Worm (Caenorhabditis elegans) whole organism, midembryonic: ENCODE measurements around the gene tag-191.

Experiments used
- T22C8.4 ChIP-seq: fragments of 200-800 bp; sonication (Bioruptor generic); IDR thresholded peaks from 2 replicates; pipeline ENCODE4 v1.3.6; 2022; ENCODE audit warnings: missing genetic modification characterization, missing compliant biosample characterization
- cog-1 ChIP-seq: sonication (generic microtip); optimal IDR thresholded peaks from 2 replicates; lab custom pipeline; 2016; ENCODE audit warnings: missing genetic modification characterization, missing compliant biosample characterization
- flt-1 ChIP-seq: fragments of 200-800 bp; sonication (Bioruptor generic); IDR thresholded peaks from 2 replicates; pipeline ENCODE4 v1.3.6; 2022; ENCODE audit warnings: missing genetic modification characterization, missing compliant biosample characterization
- klf-2 ChIP-seq: fragments of 200-800 bp; sonication (Bioruptor generic); conservative IDR thresholded peaks from 2 replicates; pipeline ENCODE4 v1.3.6; 2022; ENCODE audit warnings: missing genetic modification reagents, missing genetic modification characterization, missing compliant biosample characterization
- med-1 ChIP-seq: sonication (generic microtip); optimal IDR thresholded peaks from 2 replicates; lab custom pipeline; 2017; ENCODE audit warnings: missing genetic modification characterization, mild to moderate bottlenecking, missing compliant biosample characterization, antibody characterized with exemption, missing genetic modification reagents; ENCODE audit not compliant: insufficient read depth
- ref-1 ChIP-seq: fragments of 200-800 bp; sonication (Bioruptor generic); conservative IDR thresholded peaks from 2 replicates; pipeline ENCODE4 v1.3.6; 2022; ENCODE audit warnings: missing genetic modification reagents, missing genetic modification characterization, missing compliant biosample characterization
- tab-1 ChIP-seq: fragments of 200-800 bp; sonication (Bioruptor generic); IDR thresholded peaks from 2 replicates; pipeline ENCODE4 v1.3.6; 2022; ENCODE audit warnings: missing genetic modification characterization, missing compliant biosample characterization
- ztf-23 ChIP-seq: fragments of 200-800 bp; sonication (Bioruptor generic); IDR thresholded peaks from 2 replicates; pipeline ENCODE4 v1.3.6; 2022; ENCODE audit warnings: missing genetic modification reagents, missing genetic modification characterization, missing compliant biosample characterization
- ztf-29 ChIP-seq: fragments of 200-800 bp; sonication (Bioruptor generic); IDR thresholded peaks from 2 replicates; pipeline ENCODE4 v1.3.6; 2022; ENCODE audit warnings: missing genetic modification reagents, missing genetic modification characterization, missing compliant biosample characterization

The tag-191 gene

DNA sequence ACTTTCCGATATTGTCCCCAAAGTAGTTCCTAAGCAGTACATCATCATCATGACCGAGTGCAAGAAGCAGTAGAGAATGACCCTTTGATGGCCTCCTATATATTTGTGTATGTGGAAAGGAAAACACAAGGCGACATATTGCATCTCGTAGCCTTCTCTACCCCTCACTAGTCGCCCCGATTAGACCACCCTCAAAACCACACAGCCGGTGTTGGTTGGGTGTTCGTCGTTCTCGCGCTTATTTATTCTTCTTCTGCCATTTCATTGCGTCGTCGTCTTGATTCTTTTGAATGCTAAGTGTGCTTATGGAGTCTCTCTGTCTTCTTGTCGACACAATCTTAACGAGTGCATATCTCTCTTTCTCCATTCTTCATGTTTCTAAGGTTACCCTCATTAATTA lies 38.0 kb downstream of the tag-191 start:
- TF ChIP-seq med-1 (GFP tag; lab: Kevin White, UChicago) (no peak), ztf-29 (no peak), cog-1 (tag; lab: Kevin White, UChicago) (peak; percentile 34), ztf-23 (no peak), ref-1 (GFP tag; lab: Robert Waterston, UW) (no peak), flt-1 (GFP tag; lab: Robert Waterston, UW) (peak; percentile 61; the same call in 1 of the 2 replicates), T22C8.4 (GFP tag; lab: Robert Waterston, UW) (no peak)

DNA sequence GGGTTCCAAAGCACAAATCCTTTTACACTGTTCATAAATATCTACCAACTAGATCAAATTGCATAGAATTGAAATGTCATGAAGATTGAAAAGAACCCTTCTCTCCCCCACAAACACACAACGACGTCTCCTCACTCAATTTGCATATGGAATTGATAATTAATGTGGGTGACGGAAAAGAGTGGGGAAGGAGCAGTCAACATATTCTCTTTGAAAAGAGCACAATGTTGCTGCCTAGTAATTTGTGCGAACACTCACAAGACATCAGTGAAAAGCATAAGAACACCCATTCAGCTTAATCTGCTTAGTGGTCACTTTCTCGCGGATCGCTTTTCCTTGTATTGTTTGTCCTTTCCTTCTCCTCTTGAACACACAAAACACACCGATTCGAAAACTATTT lies 39.7 kb downstream of the tag-191 start:
- TF ChIP-seq ztf-23 (no peak), ref-1 (GFP tag; lab: Robert Waterston, UW) (no peak), tab-1 (GFP tag; lab: Robert Waterston, UW) (no peak), flt-1 (GFP tag; lab: Robert Waterston, UW) (no peak), med-1 (GFP tag; lab: Kevin White, UChicago) (no peak), ztf-29 (no peak), klf-2 (GFP tag; lab: Robert Waterston, UW) (no peak), cog-1 (tag; lab: Kevin White, UChicago) (no peak), T22C8.4 (GFP tag; lab: Robert Waterston, UW) (no peak)

DNA sequence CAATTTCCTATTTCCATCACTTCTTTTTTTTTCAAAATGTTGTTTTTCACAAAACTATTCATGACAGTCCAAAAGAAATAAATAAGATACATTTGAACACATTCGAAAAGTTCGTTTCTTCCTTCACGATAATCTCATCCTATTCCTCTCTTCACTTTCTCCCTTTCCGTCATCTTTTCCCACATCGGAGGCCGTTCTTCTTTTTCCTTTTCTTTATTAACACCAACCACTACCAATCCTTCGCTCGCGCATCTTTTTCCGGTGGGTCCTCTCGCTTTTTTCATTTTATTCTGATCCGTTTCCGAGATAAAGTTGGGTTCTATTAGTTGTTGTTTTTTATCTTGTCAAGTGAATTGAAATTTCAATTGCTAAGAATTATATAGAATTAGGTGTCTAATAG lies 40.7 kb downstream of the tag-191 start:
- no peak for TF ChIP-seq cog-1 (tag; lab: Kevin White, UChicago)

DNA sequence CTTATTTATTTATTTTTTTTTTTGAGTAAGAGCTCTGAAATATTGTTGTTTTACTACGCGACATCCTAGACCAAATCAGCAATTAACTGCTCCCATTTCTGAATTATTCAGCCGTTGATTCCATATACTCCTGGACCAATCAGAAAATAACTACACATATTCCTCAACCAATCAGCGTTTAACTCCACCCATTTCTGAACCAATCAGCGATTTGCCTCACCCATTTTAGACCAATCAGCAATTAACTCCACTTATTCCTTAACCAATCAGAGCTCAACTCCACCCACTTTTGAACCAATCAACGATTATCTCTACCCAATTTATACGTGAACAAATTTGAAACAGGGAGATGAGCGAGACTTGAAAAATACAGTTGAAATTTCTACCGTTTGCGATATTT lies 42.5 kb downstream of the tag-191 start:
- TF ChIP-seq med-1 (GFP tag; lab: Kevin White, UChicago), result no peak
- TF ChIP-seq flt-1 (GFP tag; lab: Robert Waterston, UW), result no peak
- TF ChIP-seq ztf-29, result no peak
- TF ChIP-seq klf-2 (GFP tag; lab: Robert Waterston, UW), result no peak
- TF ChIP-seq T22C8.4 (GFP tag; lab: Robert Waterston, UW), result no peak

DNA sequence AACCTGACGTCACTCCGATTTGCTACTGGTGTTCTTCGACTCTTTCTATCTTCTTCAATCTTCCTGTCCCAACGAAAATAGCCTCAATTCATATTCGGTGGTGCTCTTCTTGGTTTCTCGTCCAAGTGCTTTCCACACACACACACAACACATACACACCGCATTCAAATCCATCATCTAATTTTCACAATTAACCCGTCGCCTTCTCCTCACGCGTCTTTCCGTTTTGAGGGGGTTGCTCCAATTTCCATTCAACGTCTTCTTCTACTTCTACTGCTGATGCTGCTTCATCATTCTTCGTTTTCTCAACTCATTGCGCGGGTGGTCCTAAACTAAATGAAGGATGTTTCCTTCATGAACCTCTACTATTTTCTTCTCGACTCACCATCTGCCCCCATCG lies 45.1 kb downstream of the tag-191 start:
- TF ChIP-seq T22C8.4 (GFP tag; lab: Robert Waterston, UW) (no peak), ztf-23 (no peak), ref-1 (GFP tag; lab: Robert Waterston, UW) (no peak)

DNA sequence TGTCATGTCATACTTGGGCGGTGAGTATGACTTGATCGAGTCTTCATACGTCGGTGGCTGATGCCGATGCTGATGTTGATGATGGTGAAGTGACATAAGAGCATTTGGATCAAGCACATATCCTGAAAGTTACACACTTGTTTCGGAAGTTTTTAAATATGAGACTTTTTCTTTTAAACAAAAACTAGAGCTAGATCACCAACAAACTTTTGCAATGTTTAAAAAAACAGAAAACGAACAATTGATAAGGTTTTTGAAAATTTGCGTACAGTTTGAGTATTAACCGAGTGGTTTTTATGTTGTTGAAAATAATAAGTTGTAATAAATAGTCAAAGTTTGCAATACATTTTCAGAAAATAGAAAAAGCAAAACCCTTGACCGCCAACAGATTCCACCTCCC lies 51.6 kb downstream of the tag-191 start, which contains the start of gene R02D5.4:
Gene R02D5.4 (minus strand): TSS at position 101 of the 400 bp plus-strand sequence.
- TF ChIP-seq cog-1 (tag; lab: Kevin White, UChicago), result no peak
- TF ChIP-seq ref-1 (GFP tag; lab: Robert Waterston, UW), result no peak
- TF ChIP-seq flt-1 (GFP tag; lab: Robert Waterston, UW), result no peak
- no peak for TF ChIP-seq ztf-23
- no peak for TF ChIP-seq T22C8.4 (GFP tag; lab: Robert Waterston, UW)
- TF ChIP-seq ztf-29, result no peak
- no peak for TF ChIP-seq tab-1 (GFP tag; lab: Robert Waterston, UW)
- TF ChIP-seq med-1 (GFP tag; lab: Kevin White, UChicago), result no peak
- TF ChIP-seq klf-2 (GFP tag; lab: Robert Waterston, UW), result no peak
